Worm (Caenorhabditis elegans): ENCODE results near the gene srx-86.

srx-86 gene

DNA sequence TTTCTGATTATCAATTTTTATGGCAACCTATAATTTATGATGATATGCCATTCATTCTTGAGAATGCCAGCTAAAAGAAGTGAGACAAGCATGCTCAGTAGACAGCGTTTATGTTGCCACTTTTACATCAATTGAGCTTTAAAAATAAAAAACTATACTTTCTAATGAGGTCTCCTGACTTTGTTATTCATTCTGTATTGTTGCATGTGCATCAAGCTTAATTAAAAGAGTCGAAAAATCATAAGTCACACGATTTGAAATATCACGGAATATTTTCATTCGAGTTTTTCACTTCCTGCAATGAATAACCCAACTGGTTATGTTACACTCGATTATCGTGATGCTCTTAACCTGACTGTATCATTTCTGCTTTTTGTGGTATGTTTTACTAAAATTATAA, at the start of gene srx-86:
TSS of gene srx-86 (plus strand) at position 301 of the 400 bp plus-strand sequence.
- TF ChIP-seq pqm-1 (tag; optimal IDR thresholded peaks at IDR 0.05) (no peak), nhr-77 (tag; optimal IDR thresholded peaks at IDR 0.05) (no peak), aly-2 (tag; optimal IDR thresholded peaks at IDR 0.05) (no peak), ceh-88 (GFP tag; IDR thresholded peaks at IDR 0.05) (no peak), lin-14 (GFP tag; optimal IDR thresholded peaks at IDR 0.05) (no peak), sox-4 (tag; optimal IDR thresholded peaks at IDR 0.05) (no peak), unc-98 (GFP tag; IDR thresholded peaks at IDR 0.05) (no peak), nhr-85 (tag) (no peak), ces-1 (GFP tag; optimal IDR thresholded peaks at IDR 0.05) (no peak), zip-4 (GFP tag; optimal IDR thresholded peaks at IDR 0.05) (no peak), mdl-1 (tag; optimal IDR thresholded peaks at IDR 0.05) (no peak), lin-15B (tag; optimal IDR thresholded peaks at IDR 0.05) (no peak), mef-2 (tag; optimal IDR thresholded peaks at IDR 0.05) (no peak), elt-2 (tag; optimal IDR thresholded peaks at IDR 0.05) (no peak), ets-5 (GFP tag; IDR thresholded peaks at IDR 0.05) (no peak), C04F5.9 (tag; optimal IDR thresholded peaks at IDR 0.05) (no peak), ztf-4 (tag; optimal IDR thresholded peaks at IDR 0.05) (no peak), unc-30 (tag; optimal IDR thresholded peaks at IDR 0.05) (no peak), nhr-28 (tag; optimal IDR thresholded peaks at IDR 0.05) (no peak)

DNA sequence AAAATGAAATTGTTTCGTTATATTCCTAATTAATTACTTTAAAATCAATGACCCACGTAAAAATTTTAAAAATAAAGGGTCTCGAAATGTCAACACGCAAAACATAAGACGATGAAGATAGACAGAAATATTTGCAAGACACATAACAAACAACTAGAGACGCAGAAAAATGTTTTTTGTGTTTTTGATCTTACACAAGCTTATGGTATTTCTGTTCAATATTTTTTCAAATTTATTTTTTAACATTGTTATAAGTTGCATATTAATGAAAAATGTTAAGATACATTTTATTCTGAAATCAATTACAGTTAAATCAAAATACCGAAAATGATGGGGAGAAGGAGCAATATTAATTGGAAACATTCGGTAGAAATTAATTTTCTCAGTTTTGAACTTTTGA, 49.3 kb upstream of the srx-86 start, which contains the start of gene C55A6.3:
TSS of gene C55A6.3 (minus strand) at position 101 of the 400 bp plus-strand sequence.
- TF ChIP-seq efl-3 (GFP tag; optimal IDR thresholded peaks at IDR 0.05) (no peak), F16B12.6 (tag; optimal IDR thresholded peaks at IDR 0.05) (no peak), mef-2 (tag; optimal IDR thresholded peaks at IDR 0.05) (no peak), pax-3 (tag; optimal IDR thresholded peaks at IDR 0.05) (no peak), nhr-85 (tag) (no peak), C34B4.2 (tag; optimal IDR thresholded peaks at IDR 0.05) (no peak), mab-9 (GFP tag; IDR thresholded peaks at IDR 0.05) (no peak), hlh-4 (tag; optimal IDR thresholded peaks at IDR 0.05) (no peak), snu-23 (GFP tag; optimal IDR thresholded peaks at IDR 0.05) (no peak), jun-1 (tag; optimal IDR thresholded peaks at IDR 0.05) (no peak), nhr-47 (tag; optimal IDR thresholded peaks at IDR 0.05) (no peak), nhr-84 (tag; optimal IDR thresholded peaks at IDR 0.05) (no peak)

ce11 chrV:11514677-11515076, 48.1 kb upstream of the srx-86 start, which contains the start of gene C55A6.6:
C55A6.6 (minus strand) TSS chrV:11514737.
- TF ChIP-seq alr-1 (tag; optimal IDR thresholded peaks at IDR 0.05; ENCODE audit: borderline replicate concordance) (no peak), nhr-20 (tag; optimal IDR thresholded peaks at IDR 0.05) (no peak), skn-1 (tag; optimal IDR thresholded peaks at IDR 0.05) (no peak), tlp-1 (tag; optimal IDR thresholded peaks at IDR 0.05) (no peak), efl-1 (optimal IDR thresholded peaks at IDR 0.05) (no peak), efl-1 (GFP tag; optimal IDR thresholded peaks at IDR 0.05 in 1 of 2) (no peak)

DNA sequence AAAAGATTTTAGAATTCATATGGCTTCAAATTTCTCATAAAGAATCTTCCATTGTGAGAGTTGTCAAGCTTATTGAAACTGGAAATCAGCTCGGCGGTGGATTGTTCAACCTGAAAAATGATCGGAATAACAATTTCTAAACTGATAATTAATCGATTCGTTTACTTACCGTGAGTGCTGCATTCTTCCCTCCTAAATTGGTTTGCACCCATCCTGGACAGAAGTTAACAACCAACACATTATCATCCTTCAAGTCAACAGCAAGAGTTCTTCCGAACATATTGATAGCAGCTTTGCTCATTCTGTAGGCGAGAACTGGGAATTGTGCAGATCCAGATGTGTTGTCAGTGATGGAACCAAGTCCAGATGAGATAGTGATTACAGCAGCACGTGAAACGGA, 47.6 kb upstream of the srx-86 start:
- TF ChIP-seq efl-1 (optimal IDR thresholded peaks at IDR 0.05): no peak
- peak in 1 of 2 experiments; percentile 31 for TF ChIP-seq efl-1 (GFP tag; optimal IDR thresholded peaks at IDR 0.05 in 1 of 2)
- TF ChIP-seq dsc-1 (tag; optimal IDR thresholded peaks at IDR 0.05): peak; percentile 21
- no peak for TF ChIP-seq nhr-76 (tag; optimal IDR thresholded peaks at IDR 0.05)
- TF ChIP-seq F16B12.6 (tag; optimal IDR thresholded peaks at IDR 0.05): no peak

DNA sequence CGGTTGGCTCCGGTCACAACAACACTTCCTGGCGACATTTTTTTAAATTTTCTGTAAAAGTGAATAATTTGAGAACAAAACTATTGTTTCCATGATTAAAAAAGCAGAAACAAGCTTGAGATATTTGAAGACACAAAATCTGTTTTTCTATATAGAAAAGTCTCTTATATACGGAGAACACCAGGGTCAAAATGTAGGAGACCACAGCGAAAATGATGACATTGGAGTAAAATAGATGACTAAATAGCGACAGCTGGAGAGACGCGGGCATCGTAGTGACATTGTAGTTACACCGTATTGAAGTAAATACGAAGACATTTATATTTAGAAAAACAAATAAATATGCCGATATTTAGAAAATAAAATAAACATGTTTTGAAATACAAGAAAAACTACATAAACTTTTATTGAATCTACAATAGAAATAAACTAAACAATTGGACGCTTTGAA, 46.6 kb upstream of the srx-86 start, which contains the start of gene sdz-8:
TSS of gene sdz-8 (minus strand) at position 51 of the 451 bp plus-strand sequence.
- TF ChIP-seq elt-3 (tag; optimal IDR thresholded peaks at IDR 0.05) (no peak), lin-13 (GFP tag; optimal IDR thresholded peaks at IDR 0.05) (no peak), C16A3.4 (tag; optimal IDR thresholded peaks at IDR 0.05) (no peak), fkh-4 (tag; optimal IDR thresholded peaks at IDR 0.05; ENCODE audit: borderline replicate concordance) (no peak), efl-1 (optimal IDR thresholded peaks at IDR 0.05) (no peak), efl-1 (GFP tag; optimal IDR thresholded peaks at IDR 0.05 in 1 of 2) (peak in 1 of 2 experiments; percentile 58), ceh-82 (tag; optimal IDR thresholded peaks at IDR 0.05) (no peak), nhr-12 (tag; optimal IDR thresholded peaks at IDR 0.05) (no peak), lin-14 (GFP tag; optimal IDR thresholded peaks at IDR 0.05) (peak; percentile 26), skn-1 (tag; optimal IDR thresholded peaks at IDR 0.05) (peak; percentile 93)

All from whole organism, L1 larva.